Worm (Caenorhabditis elegans) whole organism, L1 larva: ENCODE measurements around the gene C31H1.5.

Source experiments
- C04F5.9 ChIP-seq: sonication (generic microtip); optimal IDR thresholded peaks from 2 replicates; lab custom pipeline; 2016; ENCODE audit warnings: missing genetic modification characterization, missing compliant biosample characterization
- C16A3.4 ChIP-seq: fragments of 150-350 bp; optimal IDR thresholded peaks from 2 replicates; lab custom pipeline; 2014; ENCODE audit warnings: missing biosample characterization, missing genetic modification characterization
- C34B4.2 ChIP-seq: sonication (generic microtip); optimal IDR thresholded peaks from 2 replicates; lab custom pipeline; 2017; ENCODE audit warnings: mild to moderate bottlenecking, missing genetic modification characterization, missing compliant biosample characterization
- F16B12.6 ChIP-seq: fragments of 150-350 bp; optimal IDR thresholded peaks from 2 replicates; lab custom pipeline; 2014; ENCODE audit warnings: missing biosample characterization, missing genetic modification characterization
- ceh-8 ChIP-seq: fragments of 200-800 bp; sonication (Bioruptor generic); optimal IDR thresholded peaks from 2 replicates; lab custom pipeline; 2018; ENCODE audit warnings: mild to moderate bottlenecking, missing genetic modification characterization, moderate library complexity, missing compliant biosample characterization
- ceh-88 ChIP-seq: fragments of 200-800 bp; sonication (Bioruptor generic); IDR thresholded peaks from 2 replicates; pipeline ENCODE4 v1.3.6; 2022; ENCODE audit warnings: missing genetic modification characterization, missing compliant biosample characterization
- elt-3 ChIP-seq, 6 experiments: fragments of 150-350 bp in 1 of 6; sonication (generic microtip); optimal IDR thresholded peaks; 2 replicates each; lab custom pipeline; 2017 to 2018; ENCODE audit warnings: missing biosample characterization in 6 of 6, missing genetic modification characterization in 6 of 6, inconsistent platforms in 1 of 6
- fkh-4 ChIP-seq: sonication (generic microtip); optimal IDR thresholded peaks from 2 replicates; lab custom pipeline; 2016; ENCODE audit warnings: missing compliant biosample characterization, missing genetic modification characterization, borderline replicate concordance
- grh-1 ChIP-seq: fragments of 200-800 bp; sonication (Bioruptor generic); IDR thresholded peaks from 2 replicates; pipeline ENCODE4 v1.3.6; 2022; ENCODE audit warnings: missing genetic modification reagents, missing genetic modification characterization, missing compliant biosample characterization
- hlh-17 ChIP-seq: fragments of 200-800 bp; sonication (Bioruptor generic); optimal IDR thresholded peaks from 2 replicates; lab custom pipeline; 2018; ENCODE audit warnings: missing genetic modification characterization, mild to moderate bottlenecking, missing compliant biosample characterization, moderate library complexity, borderline replicate concordance
- lsy-2 ChIP-seq, 2 experiments: fragments of 150-350 bp; optimal IDR thresholded peaks; 2 replicates each; lab custom pipeline; 2014; ENCODE audit warnings: missing biosample characterization in 2 of 2, missing genetic modification characterization in 2 of 2
- mab-9 ChIP-seq: fragments of 200-800 bp; sonication (Bioruptor generic); IDR thresholded peaks from 2 replicates; pipeline ENCODE4 v1.3.6; 2022; ENCODE audit warnings: missing genetic modification reagents, missing genetic modification characterization, missing compliant biosample characterization
- nhr-71 ChIP-seq: sonication (generic microtip); optimal IDR thresholded peaks from 2 replicates; lab custom pipeline; 2016; ENCODE audit warnings: mild to moderate bottlenecking, missing genetic modification characterization, moderate library complexity, missing compliant biosample characterization
- nhr-90 ChIP-seq: sonication (generic microtip); optimal IDR thresholded peaks from 2 replicates; lab custom pipeline; 2016; ENCODE audit warnings: mild to moderate bottlenecking, missing genetic modification characterization, missing compliant biosample characterization; ENCODE audit not compliant: poor library complexity
- rnt-1 ChIP-seq: sonication (generic microtip); optimal IDR thresholded peaks from 2 replicates; lab custom pipeline; 2016; ENCODE audit warnings: mild to moderate bottlenecking, missing genetic modification characterization, moderate library complexity, missing compliant biosample characterization

C31H1.5 gene

ce11 chrIV:5749874-5750273, 46.7 kb downstream of the C31H1.5 start (continued):
- TF ChIP-seq ceh-88 (GFP tag; lab: Robert Waterston, UW) (no peak), hlh-17 (GFP tag; lab: Kevin White, UChicago) (no peak), grh-1 (GFP tag; lab: Robert Waterston, UW) (0 out of 2 replicates have a peak, but pooled peaks have one; percentile 14), C34B4.2 (tag; lab: Kevin White, UChicago) (no peak), nhr-71 (tag; lab: Kevin White, UChicago) (peak; percentile 48), rnt-1 (tag; lab: Kevin White, UChicago) (no peak), C04F5.9 (no peak), elt-3 (tag; optimal IDR thresholded peaks at IDR 0.05; lab: Kevin White, UChicago) (peak in 1 of 6 experiments; percentile 29), C16A3.4 (tag; lab: Kevin White, UChicago) (no peak), mab-9 (GFP tag; lab: Robert Waterston, UW) (no peak), lsy-2 (tag; optimal IDR thresholded peaks at IDR 0.05; lab: Kevin White, UChicago) (no peak), F16B12.6 (tag; lab: Kevin White, UChicago) (no peak), nhr-90 (tag; lab: Kevin White, UChicago) (peak; percentile 26), ceh-8 (GFP tag; lab: Kevin White, UChicago) (no peak), fkh-4 (tag; lab: Kevin White, UChicago) (no peak)
